Worm (Caenorhabditis elegans): ENCODE results near the gene F38B7.11.

ce11 chrV:11583212-11583611, 36.3 kb downstream of the F38B7.11 start, which contains the start of gene srx-88:
- no peak for TF ChIP-seq elt-1 (tag; optimal IDR thresholded peaks at IDR 0.05; ENCODE audit: borderline replicate concordance, insufficient read depth)
- no peak for TF ChIP-seq snpc-4 (tag; optimal IDR thresholded peaks at IDR 0.05)
- TF ChIP-seq nhr-12 (tag; optimal IDR thresholded peaks at IDR 0.05): no peak
- TF ChIP-seq pha-4 (tag; optimal IDR thresholded peaks at IDR 0.05): no peak
- no peak for TF ChIP-seq ceh-83 (GFP tag; optimal IDR thresholded peaks at IDR 0.05)
- TF ChIP-seq unc-39 (tag; optimal IDR thresholded peaks at IDR 0.05): no peak

Data from whole organism, mixed stage, embryonic.